Comparison of ENCODE assay signal across 4 fruit fly cellular contexts in genomic region chr2L:19567305-19567898, dm6.
TF ChIP-seq lines count a peak whose summit lies in the region.

No protein-coding gene starts in this region.

- TF ChIP-seq CTCF in whole organism, embryonic (GFP tag; optimal IDR thresholded peaks at IDR 0.05; lab: Kevin White, UChicago), result no peak

TF ChIP-seq in whole organism, adult, 20 proteins besides CTCF, POLR2A, EP300 and RAD21:
- TF ChIP-seq toe (GFP tag; optimal IDR thresholded peaks at IDR 0.05; lab: Kevin White, UChicago), result no peak
- TF ChIP-seq kay (GFP tag; lab: Kevin White, UChicago; ENCODE audit: borderline replicate concordance), result peak; percentile 45

TF ChIP-seq in whole organism, embryonic, 481 proteins besides CTCF, POLR2A, EP300 and RAD21:
- no peak for TF ChIP-seq CG17802 (tag; optimal IDR thresholded peaks at IDR 0.05; lab: Kevin White, UChicago)
- TF ChIP-seq Pdp1 (GFP tag; optimal IDR thresholded peaks at IDR 0.05; lab: Kevin White, UChicago), result peak in 1 of 2 experiments; percentile 93
- TF ChIP-seq sens (GFP tag; lab: Kevin White, UChicago), result peak; percentile 16
- peak; percentile 69 for TF ChIP-seq lab (GFP tag; optimal IDR thresholded peaks at IDR 0.05; lab: Kevin White, UChicago)
- TF ChIP-seq D19A (tag; optimal IDR thresholded peaks at IDR 0.05; lab: Kevin White, UChicago), result peak; percentile 63

TF ChIP-seq in whole organism, prepupa, 60 proteins besides CTCF, POLR2A, EP300 and RAD21:
- TF ChIP-seq spab (GFP tag; optimal IDR thresholded peaks at IDR 0.05; lab: Kevin White, UChicago) (no peak), vri (GFP tag; optimal IDR thresholded peaks at IDR 0.05; lab: Kevin White, UChicago) (peak; percentile 7), Eip75B (GFP tag; optimal IDR thresholded peaks at IDR 0.05; lab: Kevin White, UChicago) (no peak), Eip78C (GFP tag; lab: Kevin White, UChicago) (peak; percentile 25), Eip93F (GFP tag; optimal IDR thresholded peaks at IDR 0.05; lab: Kevin White, UChicago) (no peak)

TF ChIP-seq in whole organism, wandering third instar larva, 38 proteins besides CTCF, POLR2A, EP300 and RAD21:
- TF ChIP-seq br (GFP tag; optimal IDR thresholded peaks at IDR 0.05; lab: Kevin White, UChicago) (no peak), Rel (GFP tag; optimal IDR thresholded peaks at IDR 0.05; lab: Kevin White, UChicago) (no peak), Rel (tag; optimal IDR thresholded peaks at IDR 0.05; lab: Kevin White, UChicago) (peak; percentile 86)
